Worm (Caenorhabditis elegans) whole organism, young adult: Measurements from ENCODE around the gene C02B4.3.

Experiments used
- B0035.1 ChIP-seq: sonication (generic microtip); optimal IDR thresholded peaks from 2 replicates; lab custom pipeline; 2016; ENCODE audit warnings: missing genetic modification characterization, mild to moderate bottlenecking, missing compliant biosample characterization, missing genotype, missing genetic modification reagents
- C06A6.2 ChIP-seq: fragments of 200-800 bp; sonication (Bioruptor generic); conservative IDR thresholded peaks from 2 replicates; pipeline ENCODE4 v1.3.6; 2022; ENCODE audit warnings: missing genetic modification characterization, missing compliant biosample characterization
- F10E7.11 ChIP-seq: sonication (generic microtip); optimal IDR thresholded peaks from 2 replicates; lab custom pipeline; 2017; ENCODE audit warnings: mild to moderate bottlenecking, missing genetic modification characterization, moderate library complexity, missing compliant biosample characterization
- F33H1.4 ChIP-seq: fragments of 200-800 bp; sonication (Bioruptor generic); IDR thresholded peaks from 2 replicates; pipeline ENCODE4 v1.3.6; 2022; ENCODE audit warnings: missing genetic modification reagents, missing genetic modification characterization, missing compliant biosample characterization
- F37B4.10 ChIP-seq: fragments of 200-800 bp; sonication (Bioruptor generic); IDR thresholded peaks from 2 replicates; pipeline ENCODE4 v1.3.6; 2022; ENCODE audit warnings: missing genetic modification characterization, missing compliant biosample characterization
- F39B2.1 ChIP-seq: fragments of 200-800 bp; sonication (Bioruptor generic); IDR thresholded peaks from 2 replicates; pipeline ENCODE4 v1.3.6; 2022; ENCODE audit warnings: missing genetic modification reagents, missing genetic modification characterization, missing compliant biosample characterization
- T26A5.8 ChIP-seq: sonication (generic microtip); optimal IDR thresholded peaks from 2 replicates; lab custom pipeline; 2016; ENCODE audit warnings: missing genetic modification characterization, missing compliant biosample characterization
- Y53G8AR.9 ChIP-seq: fragments of 200-800 bp; sonication (Bioruptor generic); conservative IDR thresholded peaks from 2 replicates; pipeline ENCODE4 v1.3.6; 2022; ENCODE audit warnings: missing genetic modification reagents, missing genetic modification characterization, missing compliant biosample characterization
- Y95B8A.8 ChIP-seq: fragments of 200-800 bp; sonication (Bioruptor generic); IDR thresholded peaks from 2 replicates; pipeline ENCODE4 v1.3.6; 2022; ENCODE audit warnings: missing genetic modification reagents, missing genetic modification characterization, missing compliant biosample characterization
- ama-1 ChIP-seq, 3 experiments: fragments of 150-350 bp in 1 of 3; sonication (generic microtip) in 2 of 3; optimal IDR thresholded peaks; 2 replicates each; lab custom pipeline; 2014 to 2018; ENCODE audit warnings: missing biosample characterization in 2 of 3, missing genetic modification characterization in 2 of 3, missing genetic modification reagents in 2 of 3
- aptf-2 ChIP-seq: fragments of 200-800 bp; sonication (Bioruptor generic); conservative IDR thresholded peaks from 2 replicates; pipeline ENCODE4 v1.3.6; 2022; ENCODE audit warnings: missing genetic modification reagents, missing genetic modification characterization, missing compliant biosample characterization
- athp-1 ChIP-seq: sonication (generic microtip); optimal IDR thresholded peaks from 2 replicates; lab custom pipeline; 2017; ENCODE audit warnings: mild to moderate bottlenecking, missing genetic modification characterization, missing compliant biosample characterization
- bed-1 ChIP-seq: fragments of 200-800 bp; sonication (Bioruptor generic); IDR thresholded peaks from 2 replicates; pipeline ENCODE4 v1.3.6; 2022; ENCODE audit warnings: missing genetic modification reagents, missing genetic modification characterization, missing compliant biosample characterization
- cebp-2 ChIP-seq: fragments of 200-800 bp; sonication (Bioruptor generic); IDR thresholded peaks from 2 replicates; pipeline ENCODE4 v1.3.6; 2022; ENCODE audit warnings: missing genetic modification characterization, missing compliant biosample characterization
- ceh-40 ChIP-seq: fragments of 200-800 bp; sonication (Bioruptor generic); IDR thresholded peaks from 2 replicates; pipeline ENCODE4 v1.3.6; 2022; ENCODE audit warnings: missing genetic modification characterization, missing compliant biosample characterization
- ceh-58 ChIP-seq: fragments of 200-800 bp; sonication (Bioruptor generic); IDR thresholded peaks from 2 replicates; pipeline ENCODE4 v1.3.6; 2022; ENCODE audit warnings: missing genetic modification characterization, missing compliant biosample characterization
- ceh-79 ChIP-seq: sonication (generic microtip); optimal IDR thresholded peaks from 2 replicates; lab custom pipeline; 2017; ENCODE audit warnings: mild to moderate bottlenecking, missing genetic modification characterization, missing compliant biosample characterization
- ceh-91 ChIP-seq: fragments of 200-800 bp; sonication (Bioruptor generic); IDR thresholded peaks from 2 replicates; pipeline ENCODE4 v1.3.6; 2022; ENCODE audit warnings: missing genetic modification reagents, missing genetic modification characterization, missing compliant biosample characterization
- die-1 ChIP-seq: sonication (generic microtip); optimal IDR thresholded peaks from 2 replicates; lab custom pipeline; 2016; ENCODE audit warnings: missing genotype, mild to moderate bottlenecking, missing genetic modification characterization, missing compliant biosample characterization
- dpff-1 ChIP-seq: sonication (generic microtip); optimal IDR thresholded peaks from 2 replicates; lab custom pipeline; 2017; ENCODE audit warnings: mild to moderate bottlenecking, missing genetic modification characterization, missing compliant biosample characterization
- dpl-1 ChIP-seq: fragments of 150-350 bp; optimal IDR thresholded peaks from 2 replicates; lab custom pipeline; 2014; ENCODE audit warnings: missing biosample characterization, missing genetic modification reagents, missing genetic modification characterization
- ekl-4 ChIP-seq: fragments of 200-800 bp; sonication (Bioruptor generic); IDR thresholded peaks from 2 replicates; pipeline ENCODE4 v1.3.6; 2022; ENCODE audit warnings: missing genetic modification reagents, missing genetic modification characterization, missing compliant biosample characterization
- ets-4 ChIP-seq: fragments of 200-800 bp; sonication (Bioruptor generic); optimal IDR thresholded peaks from 2 replicates; lab custom pipeline; 2018; ENCODE audit warnings: mild to moderate bottlenecking, missing genetic modification characterization, missing compliant biosample characterization
- fkh-3 ChIP-seq: sonication (generic microtip); optimal IDR thresholded peaks from 2 replicates; lab custom pipeline; 2016; ENCODE audit warnings: mild to moderate bottlenecking, missing genetic modification characterization, missing compliant biosample characterization
- gei-17 ChIP-seq: fragments of 200-800 bp; sonication (Bioruptor generic); optimal IDR thresholded peaks from 2 replicates; lab custom pipeline; 2018; ENCODE audit warnings: mild to moderate bottlenecking, missing genetic modification characterization, missing compliant biosample characterization
- him-1 ChIP-seq: sonication (generic microtip); optimal IDR thresholded peaks from 2 replicates; lab custom pipeline; 2016; ENCODE audit warnings: missing genotype, missing genetic modification reagents, missing genetic modification characterization, missing compliant biosample characterization
- hlh-26 ChIP-seq: fragments of 200-800 bp; sonication (Bioruptor generic); conservative IDR thresholded peaks from 2 replicates; pipeline ENCODE4 v1.3.6; 2022; ENCODE audit warnings: missing genetic modification reagents, missing genetic modification characterization, missing compliant biosample characterization
- hmg-1.2 ChIP-seq: fragments of 200-800 bp; sonication (Bioruptor generic); IDR thresholded peaks from 2 replicates; pipeline ENCODE4 v1.3.6; 2022; ENCODE audit warnings: missing genetic modification reagents, missing genetic modification characterization, missing compliant biosample characterization
- hrde-1 ChIP-seq: sonication (generic microtip); optimal IDR thresholded peaks from 2 replicates; lab custom pipeline; 2016; ENCODE audit warnings: missing genetic modification characterization, mild to moderate bottlenecking, missing compliant biosample characterization, moderate library complexity, missing genotype, missing genetic modification reagents, borderline replicate concordance
- lag-1 ChIP-seq: fragments of 200-800 bp; sonication (Bioruptor generic); IDR thresholded peaks from 2 replicates; pipeline ENCODE4 v1.3.6; 2022; ENCODE audit warnings: missing genetic modification reagents, missing genetic modification characterization, missing compliant biosample characterization
- lin-40 ChIP-seq: sonication (generic microtip); optimal IDR thresholded peaks from 2 replicates; lab custom pipeline; 2016; ENCODE audit warnings: missing genetic modification characterization, mild to moderate bottlenecking, missing compliant biosample characterization, missing genotype, missing genetic modification reagents
- lin-54 ChIP-seq: fragments of 200-800 bp; sonication (Bioruptor generic); optimal IDR thresholded peaks from 2 replicates; lab custom pipeline; 2018; ENCODE audit warnings: mild to moderate bottlenecking, missing genetic modification characterization, missing compliant biosample characterization
- lir-1 ChIP-seq: fragments of 200-800 bp; sonication (Bioruptor generic); conservative IDR thresholded peaks from 2 replicates; pipeline ENCODE4 v1.3.6; 2022; ENCODE audit warnings: missing genetic modification reagents, missing genetic modification characterization, missing compliant biosample characterization
- madf-10 ChIP-seq: sonication (generic microtip); optimal IDR thresholded peaks from 2 replicates; lab custom pipeline; 2016; ENCODE audit warnings: mild to moderate bottlenecking, missing genetic modification characterization, missing compliant biosample characterization
- nfya-2 ChIP-seq: fragments of 200-800 bp; sonication (Bioruptor generic); IDR thresholded peaks from 2 replicates; pipeline ENCODE4 v1.3.6; 2022; ENCODE audit warnings: missing genetic modification reagents, missing genetic modification characterization, missing compliant biosample characterization
- nfyb-1 ChIP-seq: fragments of 200-800 bp; sonication (Bioruptor generic); IDR thresholded peaks from 2 replicates; pipeline ENCODE4 v1.3.6; 2022; ENCODE audit warnings: missing genetic modification reagents, missing genetic modification characterization, missing compliant biosample characterization
- nhr-179 ChIP-seq: sonication (generic microtip); optimal IDR thresholded peaks from 2 replicates; lab custom pipeline; 2016; ENCODE audit warnings: mild to moderate bottlenecking, missing genetic modification characterization, missing compliant biosample characterization
- nhr-90 ChIP-seq: sonication (generic microtip); optimal IDR thresholded peaks from 2 replicates; lab custom pipeline; 2016; ENCODE audit warnings: missing genotype, mild to moderate bottlenecking, missing genetic modification characterization, missing compliant biosample characterization
- rpc-1 ChIP-seq, 2 experiments: fragments of 150-350 bp in 1 of 2; sonication (generic microtip) in 1 of 2; optimal IDR thresholded peaks; 2 replicates each; lab custom pipeline; 2014 to 2018; ENCODE audit warnings: missing biosample characterization in 1 of 2, missing genetic modification characterization in 1 of 2, missing genetic modification reagents in 1 of 2, missing genotype in 1 of 2
- sdz-38 ChIP-seq: sonication (generic microtip); optimal IDR thresholded peaks from 2 replicates; lab custom pipeline; 2016; ENCODE audit warnings: missing genotype, missing genetic modification characterization, missing compliant biosample characterization
- sea-2 ChIP-seq: fragments of 200-800 bp; sonication (Bioruptor generic); IDR thresholded peaks from 2 replicates; pipeline ENCODE4 v1.3.6; 2022; ENCODE audit warnings: missing genetic modification characterization, missing compliant biosample characterization
- snpc-3.4 ChIP-seq: sonication (generic microtip); optimal IDR thresholded peaks from 2 replicates; lab custom pipeline; 2017; ENCODE audit warnings: missing genetic modification characterization, mild to moderate bottlenecking, missing compliant biosample characterization, antibody characterized with exemption, moderate library complexity, missing genotype, missing genetic modification reagents
- somi-1 ChIP-seq: fragments of 200-800 bp; sonication (Bioruptor generic); optimal IDR thresholded peaks from 2 replicates; lab custom pipeline; 2018; ENCODE audit warnings: mild to moderate bottlenecking, missing genetic modification characterization, missing compliant biosample characterization
- sptf-2 ChIP-seq: fragments of 200-800 bp; sonication (Bioruptor generic); optimal IDR thresholded peaks from 2 replicates; lab custom pipeline; 2018; ENCODE audit warnings: mild to moderate bottlenecking, missing genetic modification characterization, missing compliant biosample characterization
- tlf-1 ChIP-seq: fragments of 200-800 bp; sonication (Bioruptor generic); optimal IDR thresholded peaks from 2 replicates; lab custom pipeline; 2018; ENCODE audit warnings: mild to moderate bottlenecking, missing genetic modification characterization, missing compliant biosample characterization
- unc-130 ChIP-seq: sonication (generic microtip); optimal IDR thresholded peaks from 2 replicates; lab custom pipeline; 2016; ENCODE audit warnings: missing genetic modification reagents, missing genetic modification characterization, missing compliant biosample characterization
- zfh-2 ChIP-seq: fragments of 200-800 bp; sonication (Bioruptor generic); conservative IDR thresholded peaks from 2 replicates; pipeline ENCODE4 v1.3.6; 2022; ENCODE audit warnings: missing genetic modification reagents, missing genetic modification characterization, missing compliant biosample characterization
- ztf-22 ChIP-seq: fragments of 200-800 bp; sonication (Bioruptor generic); optimal IDR thresholded peaks from 2 replicates; lab custom pipeline; 2018; ENCODE audit warnings: mild to moderate bottlenecking, missing genetic modification characterization, moderate library complexity, missing compliant biosample characterization

Gene C02B4.3

ce11 chrX:12664987-12665451, 5.4 kb upstream of the C02B4.3 start (continued):
- TF ChIP-seq zfh-2 (GFP tag; lab: Robert Waterston, UW) (peak; percentile 73), tlf-1 (GFP tag; lab: Kevin White, UChicago) (peak; percentile 52), ekl-4 (no peak), C06A6.2 (GFP tag; lab: Robert Waterston, UW) (peak; percentile 85), ceh-91 (GFP tag; lab: Robert Waterston, UW) (no peak; the same call in 1 of the 2 replicates), athp-1 (tag; lab: Kevin White, UChicago) (peak; percentile 83), snpc-3.4 (peak; percentile 39), madf-10 (peak; percentile 77), dpff-1 (tag; lab: Kevin White, UChicago) (peak; percentile 48), bed-1 (GFP tag; lab: Robert Waterston, UW) (peak; percentile 79), hlh-26 (GFP tag; lab: Robert Waterston, UW) (no peak), ets-4 (GFP tag; lab: Kevin White, UChicago) (peak; percentile 80), ztf-22 (GFP tag; lab: Kevin White, UChicago) (no peak), unc-130 (GFP tag; lab: Kevin White, UChicago) (peak; percentile 34), nfya-2 (GFP tag; lab: Robert Waterston, UW) (no peak), sptf-2 (GFP tag; lab: Kevin White, UChicago) (peak; percentile 11), B0035.1 (tag; lab: Kevin White, UChicago) (peak; percentile 75), hrde-1 (peak; percentile 55), nhr-179 (tag; lab: Kevin White, UChicago) (peak; percentile 81), F37B4.10 (GFP tag; lab: Robert Waterston, UW) (no peak), ceh-58 (GFP tag; lab: Robert Waterston, UW) (0 out of 2 replicates have a peak, but pooled peaks have one; percentile 82), F10E7.11 (tag; lab: Kevin White, UChicago) (peak; percentile 39), rpc-1 (optimal IDR thresholded peaks at IDR 0.05; lab: Kevin White, UChicago) (peak; percentile 95), rpc-1 (tag; optimal IDR thresholded peaks at IDR 0.05; lab: Kevin White, UChicago) (peak; percentile 96), sea-2 (GFP tag; lab: Robert Waterston, UW) (no peak), sdz-38 (no peak), Y53G8AR.9 (GFP tag; lab: Robert Waterston, UW) (no peak), hmg-1.2 (GFP tag; lab: Robert Waterston, UW) (peak; percentile 86), lin-54 (GFP tag; lab: Kevin White, UChicago) (peak; percentile 76), ceh-79 (no peak), ama-1 (optimal IDR thresholded peaks at IDR 0.05; lab: Kevin White, UChicago) (peak; percentile 90), ama-1 (GFP tag; optimal IDR thresholded peaks at IDR 0.05; lab: Kevin White, UChicago) (peak; percentile 50 to 54), aptf-2 (0 out of 2 replicates have a peak, but pooled peaks have one; percentile 14), T26A5.8 (peak; percentile 88), lin-40 (peak; percentile 85), dpl-1 (no peak), fkh-3 (tag; lab: Kevin White, UChicago) (peak; percentile 90), ceh-40 (0 out of 2 replicates have a peak, but pooled peaks have one; percentile 47), nhr-90 (peak; percentile 93), lag-1 (GFP tag; lab: Robert Waterston, UW) (no peak), F33H1.4 (no peak), die-1 (tag; lab: Kevin White, UChicago) (peak; percentile 95), gei-17 (GFP tag; lab: Kevin White, UChicago) (peak; percentile 78), nfyb-1 (peak; percentile 94), Y95B8A.8 (GFP tag; lab: Robert Waterston, UW) (peak; percentile 68; the same call in 1 of the 2 replicates), somi-1 (GFP tag; lab: Kevin White, UChicago) (peak; percentile 71), cebp-2 (GFP tag; lab: Robert Waterston, UW) (peak; percentile 90; the same call in 1 of the 2 replicates), him-1 (tag; lab: Kevin White, UChicago) (peak; percentile 96), lir-1 (GFP tag; lab: Robert Waterston, UW) (peak; percentile 57; the same call in 1 of the 2 replicates), F39B2.1 (GFP tag; lab: Robert Waterston, UW) (no peak)
